Worm (Caenorhabditis elegans) whole organism, late embryonic: ENCODE measurements around the gene R08B4.3.
A peak's percentile ranks its signal among the peaks of the same experiment; 100 is the strongest.

Experiments
- F13H6.1 ChIP-seq: sonication (generic microtip); optimal IDR thresholded peaks from 2 replicates; lab custom pipeline; 2016; ENCODE audit warnings: missing genetic modification characterization, missing compliant biosample characterization
- K02D7.2 ChIP-seq: sonication (generic microtip); optimal IDR thresholded peaks from 2 replicates; lab custom pipeline; 2017; ENCODE audit warnings: mild to moderate bottlenecking, missing genetic modification characterization, missing compliant biosample characterization
- K09A11.1 ChIP-seq: sonication (generic microtip); optimal IDR thresholded peaks from 2 replicates; lab custom pipeline; 2017; ENCODE audit warnings: antibody characterized with exemption, mild to moderate bottlenecking, missing genetic modification characterization, missing compliant biosample characterization; ENCODE audit not compliant: insufficient read depth
- T23F11.4 ChIP-seq: fragments of 200-800 bp; sonication (Bioruptor generic); optimal IDR thresholded peaks from 2 replicates; lab custom pipeline; 2018; ENCODE audit warnings: mild to moderate bottlenecking, missing genetic modification characterization, missing compliant biosample characterization
- Y22D7AL.16 ChIP-seq: sonication (generic microtip); optimal IDR thresholded peaks from 2 replicates; lab custom pipeline; 2016; ENCODE audit warnings: missing genetic modification characterization, missing compliant biosample characterization
- ahr-1 ChIP-seq: sonication (generic microtip); optimal IDR thresholded peaks from 2 replicates; lab custom pipeline; 2016; ENCODE audit warnings: missing genetic modification characterization, missing compliant biosample characterization
- ceh-14 ChIP-seq: sonication (generic microtip); optimal IDR thresholded peaks from 2 replicates; lab custom pipeline; 2016; ENCODE audit warnings: missing genotype, missing genetic modification characterization, missing compliant biosample characterization
- ceh-19 ChIP-seq: fragments of 200-800 bp; sonication (Bioruptor generic); optimal IDR thresholded peaks from 2 replicates; lab custom pipeline; 2018; ENCODE audit warnings: mild to moderate bottlenecking, missing genetic modification characterization, missing compliant biosample characterization
- ceh-2 ChIP-seq: sonication (generic microtip); optimal IDR thresholded peaks from 2 replicates; lab custom pipeline; 2016; ENCODE audit warnings: missing genotype, missing genetic modification characterization, missing compliant biosample characterization
- ceh-24 ChIP-seq: sonication (generic microtip); optimal IDR thresholded peaks from 2 replicates; lab custom pipeline; 2016; ENCODE audit warnings: mild to moderate bottlenecking, missing genetic modification characterization, missing compliant biosample characterization
- ceh-30 ChIP-seq: fragments of 150-350 bp; optimal IDR thresholded peaks from 2 replicates; lab custom pipeline; 2014; ENCODE audit warnings: missing biosample characterization, missing genetic modification characterization
- ceh-45 ChIP-seq: fragments of 200-800 bp; sonication (Bioruptor generic); IDR thresholded peaks from 2 replicates; pipeline ENCODE4 v1.3.6; 2022; ENCODE audit warnings: missing genetic modification reagents, missing genetic modification characterization, missing compliant biosample characterization
- ceh-48 ChIP-seq: sonication (generic microtip); optimal IDR thresholded peaks from 2 replicates; lab custom pipeline; 2016; ENCODE audit warnings: missing genetic modification characterization, inconsistent platforms, missing compliant biosample characterization
- ceh-6 ChIP-seq: fragments of 200-800 bp; sonication (Bioruptor generic); optimal IDR thresholded peaks from 2 replicates; lab custom pipeline; 2018; ENCODE audit warnings: mild to moderate bottlenecking, missing genetic modification characterization, missing compliant biosample characterization
- ceh-9 ChIP-seq: sonication (generic microtip); optimal IDR thresholded peaks from 2 replicates; lab custom pipeline; 2016; ENCODE audit warnings: mild to moderate bottlenecking, missing genetic modification characterization, inconsistent platforms, missing compliant biosample characterization
- dve-1 ChIP-seq: sonication (generic microtip); optimal IDR thresholded peaks from 2 replicates; lab custom pipeline; 2017; ENCODE audit warnings: antibody characterized with exemption, mild to moderate bottlenecking, missing genetic modification characterization, missing compliant biosample characterization
- ets-4 ChIP-seq: sonication (generic microtip); optimal IDR thresholded peaks from 2 replicates; lab custom pipeline; 2016; ENCODE audit warnings: missing genetic modification characterization, missing compliant biosample characterization
- eyg-1 ChIP-seq: sonication (generic microtip); optimal IDR thresholded peaks from 2 replicates; lab custom pipeline; 2016; ENCODE audit warnings: missing genotype, missing genetic modification characterization, missing compliant biosample characterization
- fax-1 ChIP-seq: sonication (generic microtip); optimal IDR thresholded peaks from 2 replicates; lab custom pipeline; 2016; ENCODE audit warnings: missing genotype, missing genetic modification characterization, missing compliant biosample characterization
- fkh-6 ChIP-seq: sonication (generic microtip); optimal IDR thresholded peaks from 2 replicates; lab custom pipeline; 2016; ENCODE audit warnings: missing genetic modification characterization, missing compliant biosample characterization
- gmeb-2 ChIP-seq: sonication (generic microtip); optimal IDR thresholded peaks from 2 replicates; lab custom pipeline; 2016; ENCODE audit warnings: missing genetic modification characterization, inconsistent platforms, missing compliant biosample characterization
- hlh-15 ChIP-seq: sonication (generic microtip); optimal IDR thresholded peaks from 2 replicates; lab custom pipeline; 2016; ENCODE audit warnings: missing genetic modification characterization, missing compliant biosample characterization
- hlh-30 ChIP-seq: sonication (generic microtip); optimal IDR thresholded peaks from 2 replicates; lab custom pipeline; 2017; ENCODE audit warnings: antibody characterized with exemption, missing genetic modification characterization, missing compliant biosample characterization; ENCODE audit not compliant: insufficient read depth
- hlh-8 ChIP-seq: sonication (generic microtip); optimal IDR thresholded peaks from 2 replicates; lab custom pipeline; 2016; ENCODE audit warnings: missing genotype, missing genetic modification characterization, missing compliant biosample characterization
- lin-11 ChIP-seq: fragments of 200-800 bp; sonication (Bioruptor generic); optimal IDR thresholded peaks from 2 replicates; lab custom pipeline; 2018; ENCODE audit warnings: mild to moderate bottlenecking, missing genetic modification characterization, missing compliant biosample characterization
- madf-2 ChIP-seq: sonication (generic microtip); optimal IDR thresholded peaks from 2 replicates; lab custom pipeline; 2017; ENCODE audit warnings: missing genetic modification characterization, missing compliant biosample characterization
- mec-3 ChIP-seq: sonication (generic microtip); optimal IDR thresholded peaks from 2 replicates; lab custom pipeline; 2016; ENCODE audit warnings: borderline replicate concordance, missing genetic modification characterization, missing compliant biosample characterization
- nfya-1 ChIP-seq: sonication (generic microtip); optimal IDR thresholded peaks from 2 replicates; lab custom pipeline; 2017; ENCODE audit warnings: missing genetic modification characterization, mild to moderate bottlenecking, missing compliant biosample characterization, antibody characterized with exemption, moderate library complexity
- nhr-11 ChIP-seq: fragments of 150-350 bp; optimal IDR thresholded peaks from 2 replicates; lab custom pipeline; 2014; ENCODE audit warnings: missing biosample characterization, missing genetic modification characterization
- nhr-232 ChIP-seq: sonication (generic microtip); optimal IDR thresholded peaks from 2 replicates; lab custom pipeline; 2016; ENCODE audit warnings: missing genetic modification characterization, missing compliant biosample characterization
- npax-4 ChIP-seq: sonication (generic microtip); optimal IDR thresholded peaks from 2 replicates; lab custom pipeline; 2016; ENCODE audit warnings: missing genetic modification characterization, missing compliant biosample characterization
- odd-2 ChIP-seq: sonication (generic microtip); optimal IDR thresholded peaks from 2 replicates; lab custom pipeline; 2017; ENCODE audit warnings: antibody characterized with exemption, mild to moderate bottlenecking, missing genetic modification characterization, missing compliant biosample characterization
- pag-3 ChIP-seq: sonication (generic microtip); optimal IDR thresholded peaks from 2 replicates; lab custom pipeline; 2016; ENCODE audit warnings: missing compliant biosample characterization, missing genetic modification characterization, borderline replicate concordance
- pat-9 ChIP-seq: fragments of 200-800 bp; sonication (Bioruptor generic); optimal IDR thresholded peaks from 2 replicates; lab custom pipeline; 2018; ENCODE audit warnings: mild to moderate bottlenecking, missing genetic modification characterization, moderate library complexity, missing compliant biosample characterization
- pax-1 ChIP-seq: fragments of 150-350 bp; optimal IDR thresholded peaks from 2 replicates; lab custom pipeline; 2014; ENCODE audit warnings: missing biosample characterization, missing genetic modification characterization
- pha-2 ChIP-seq: sonication (generic microtip); optimal IDR thresholded peaks from 2 replicates; lab custom pipeline; 2017; ENCODE audit warnings: mild to moderate bottlenecking, missing genetic modification characterization, missing compliant biosample characterization
- pha-4 ChIP-seq: fragments of 150-350 bp; optimal IDR thresholded peaks from 2 replicates; lab custom pipeline; 2018; ENCODE audit warnings: missing biosample characterization, missing genetic modification reagents, missing genetic modification characterization
- pqm-1 ChIP-seq: sonication (generic microtip); optimal IDR thresholded peaks from 2 replicates; lab custom pipeline; 2016; ENCODE audit warnings: missing genetic modification characterization, missing compliant biosample characterization
- pros-1 ChIP-seq: fragments of 150-350 bp; optimal IDR thresholded peaks from 2 replicates; lab custom pipeline; 2014; ENCODE audit warnings: missing biosample characterization, missing genetic modification reagents, missing genetic modification characterization
- rnt-1 ChIP-seq: sonication (generic microtip); optimal IDR thresholded peaks from 2 replicates; lab custom pipeline; 2016; ENCODE audit warnings: missing genetic modification characterization, missing compliant biosample characterization
- sdc-2 ChIP-seq: sonication (generic microtip); optimal IDR thresholded peaks from 2 replicates; lab custom pipeline; 2016; ENCODE audit warnings: missing genotype, missing genetic modification characterization, missing compliant biosample characterization
- tbx-2 ChIP-seq: sonication (generic microtip); optimal IDR thresholded peaks from 2 replicates; lab custom pipeline; 2016; ENCODE audit warnings: missing genetic modification characterization, missing compliant biosample characterization
- tbx-7 ChIP-seq: sonication (generic microtip); optimal IDR thresholded peaks from 2 replicates; lab custom pipeline; 2016; ENCODE audit warnings: missing genotype, missing genetic modification characterization, missing compliant biosample characterization
- ttx-3 ChIP-seq: sonication (generic microtip); optimal IDR thresholded peaks from 2 replicates; lab custom pipeline; 2016; ENCODE audit warnings: missing genetic modification reagents, missing genetic modification characterization, missing compliant biosample characterization
- unc-55 ChIP-seq: sonication (generic microtip); optimal IDR thresholded peaks from 2 replicates; lab custom pipeline; 2017; ENCODE audit warnings: missing biosample characterization, missing genetic modification reagents, missing genetic modification characterization
- unc-86 ChIP-seq: sonication (generic microtip); optimal IDR thresholded peaks from 2 replicates; lab custom pipeline; 2016; ENCODE audit warnings: missing genetic modification characterization, missing compliant biosample characterization
- zip-5 ChIP-seq: sonication (generic microtip); optimal IDR thresholded peaks from 2 replicates; lab custom pipeline; 2016; ENCODE audit warnings: missing genetic modification characterization, missing compliant biosample characterization
- ztf-16 ChIP-seq: sonication (generic microtip); optimal IDR thresholded peaks from 2 replicates; lab custom pipeline; 2017; ENCODE audit warnings: missing genetic modification characterization, missing compliant biosample characterization

Gene R08B4.3

DNA sequence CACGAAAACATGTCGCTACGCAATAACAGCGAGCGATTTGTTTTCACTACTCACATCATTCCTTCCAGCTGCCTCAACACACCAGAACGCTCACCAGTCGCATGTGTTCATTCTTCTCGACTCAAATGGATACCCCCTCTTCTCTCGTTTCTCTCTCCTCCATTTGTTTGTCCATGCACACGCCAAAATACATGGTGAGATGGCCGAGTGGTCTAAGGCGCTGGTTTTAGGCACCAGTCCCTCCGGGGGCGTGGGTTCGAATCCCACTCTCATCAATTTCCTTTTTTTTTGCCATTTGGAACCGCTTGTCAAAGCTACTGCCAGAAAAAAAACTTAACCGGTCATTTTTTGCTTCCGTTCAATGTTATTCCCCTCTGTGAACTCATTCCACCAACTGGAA, 25.3 kb downstream of the R08B4.3 start (continued):
- TF ChIP-seq lin-11 = peak; percentile 53
- TF ChIP-seq ahr-1 = peak; percentile 29
- peak; percentile 19 for TF ChIP-seq Y22D7AL.16 (tag; lab: Kevin White, UChicago)
- TF ChIP-seq ceh-30 (tag; lab: Kevin White, UChicago) = no peak
- no peak for TF ChIP-seq odd-2 (tag; lab: Kevin White, UChicago)
- TF ChIP-seq hlh-8 (tag; lab: Kevin White, UChicago) = peak; percentile 62
- TF ChIP-seq K02D7.2 (tag; lab: Kevin White, UChicago) = peak; percentile 35
- TF ChIP-seq ceh-6 = peak; percentile 77
- peak; percentile 63; the same call in 1 of the 2 replicates for TF ChIP-seq ceh-45 (GFP tag; lab: Robert Waterston, UW)
- TF ChIP-seq ttx-3 (tag; lab: Kevin White, UChicago) = peak; percentile 73
- no peak for TF ChIP-seq gmeb-2 (tag; lab: Kevin White, UChicago)
- TF ChIP-seq T23F11.4 = peak; percentile 39
- peak; percentile 71 for TF ChIP-seq pat-9 (tag; lab: Kevin White, UChicago)
- TF ChIP-seq hlh-30 (tag; lab: Kevin White, UChicago) = peak; percentile 20
- TF ChIP-seq eyg-1 (tag; lab: Kevin White, UChicago) = peak; percentile 66
- TF ChIP-seq dve-1 (tag; lab: Kevin White, UChicago) = peak; percentile 65

DNA sequence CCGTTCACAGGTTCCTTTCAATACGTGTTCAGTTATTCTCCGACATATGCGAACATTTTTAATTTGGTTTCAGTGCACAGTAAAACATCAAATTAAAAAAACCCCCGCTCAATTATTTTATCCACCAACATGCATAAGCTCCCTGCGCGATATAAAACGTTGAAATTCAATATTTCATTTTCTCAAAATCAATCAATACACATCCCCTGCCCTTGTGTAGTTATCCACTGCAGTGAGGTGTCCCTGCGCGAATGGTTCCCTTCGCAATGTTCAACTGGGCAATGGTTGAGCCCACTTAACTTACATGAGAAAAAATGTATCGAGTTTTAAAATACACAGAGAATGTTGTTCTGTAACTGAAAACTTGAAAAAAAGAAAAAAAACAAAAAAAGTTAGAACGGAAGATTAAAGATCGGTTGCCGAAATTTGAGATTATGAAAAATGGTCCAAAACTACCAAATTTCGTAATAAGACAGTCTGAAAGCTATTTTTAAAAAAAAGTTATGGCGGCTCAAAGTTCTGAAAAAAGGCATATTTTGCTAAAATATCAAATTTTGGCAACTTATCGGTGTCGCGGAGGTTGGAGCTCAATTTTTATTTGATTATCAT, 26.7 kb downstream of the R08B4.3 start:
- peak; percentile 54 for TF ChIP-seq pat-9 (tag; lab: Kevin White, UChicago)
- TF ChIP-seq tbx-2 = peak; percentile 97
- TF ChIP-seq ttx-3 (tag; lab: Kevin White, UChicago) = peak; percentile 76
- peak; percentile 93 for TF ChIP-seq ceh-14 (tag; lab: Kevin White, UChicago)
- TF ChIP-seq ceh-6 = peak; percentile 66
- TF ChIP-seq ets-4 (tag; lab: Kevin White, UChicago) = peak; percentile 74
- TF ChIP-seq npax-4 = peak; percentile 15
- peak; percentile 95 for TF ChIP-seq ztf-16 (tag; lab: Kevin White, UChicago)
- TF ChIP-seq pros-1 (tag; lab: Kevin White, UChicago) = peak; percentile 98
- TF ChIP-seq ceh-9 (tag; lab: Kevin White, UChicago) = no peak
- TF ChIP-seq nhr-11 (tag; lab: Kevin White, UChicago) = peak; percentile 95
- TF ChIP-seq pax-1 (tag; lab: Kevin White, UChicago) = peak; percentile 96
- TF ChIP-seq K02D7.2 (tag; lab: Kevin White, UChicago) = peak; percentile 63
- peak; percentile 26 for TF ChIP-seq ahr-1
- TF ChIP-seq F13H6.1 = peak; percentile 88
- TF ChIP-seq madf-2 (tag; lab: Kevin White, UChicago) = peak; percentile 88
- TF ChIP-seq ceh-19 = peak; percentile 82
- peak; percentile 100 for TF ChIP-seq ceh-48 (tag; lab: Kevin White, UChicago)
- peak; percentile 67 for TF ChIP-seq pha-4 (tag; lab: Kevin White, UChicago)
- TF ChIP-seq rnt-1 (tag; lab: Kevin White, UChicago) = peak; percentile 99
- TF ChIP-seq unc-55 = peak; percentile 96
- peak; percentile 99 for TF ChIP-seq nfya-1
- TF ChIP-seq pqm-1 = peak; percentile 97
- peak; percentile 57 for TF ChIP-seq hlh-30 (tag; lab: Kevin White, UChicago)
- TF ChIP-seq pag-3 (tag; lab: Kevin White, UChicago) = peak; percentile 39
- TF ChIP-seq ceh-24 = no peak
- TF ChIP-seq T23F11.4 = peak; percentile 43
- TF ChIP-seq nhr-232 = peak; percentile 38
- peak; percentile 36 for TF ChIP-seq zip-5 (tag; lab: Kevin White, UChicago)
- peak; percentile 100 for TF ChIP-seq sdc-2 (tag; lab: Kevin White, UChicago)
- TF ChIP-seq unc-86 = peak; percentile 95
- peak; percentile 89 for TF ChIP-seq hlh-15 (tag; lab: Kevin White, UChicago)
- TF ChIP-seq fkh-6 (tag; lab: Kevin White, UChicago) = peak; percentile 66
- peak; percentile 84 for TF ChIP-seq K09A11.1 (tag; lab: Kevin White, UChicago)
- TF ChIP-seq tbx-7 (tag; lab: Kevin White, UChicago) = peak; percentile 78
- peak; percentile 48 for TF ChIP-seq hlh-8 (tag; lab: Kevin White, UChicago)
- peak; percentile 98 for TF ChIP-seq ceh-30 (tag; lab: Kevin White, UChicago)
- no peak for TF ChIP-seq mec-3 (tag; lab: Kevin White, UChicago)
- peak; percentile 51 for TF ChIP-seq fax-1 (tag; lab: Kevin White, UChicago)
- peak; percentile 69; the same call in 1 of the 2 replicates for TF ChIP-seq ceh-45 (GFP tag; lab: Robert Waterston, UW)
- peak; percentile 81 for TF ChIP-seq ceh-2 (tag; lab: Kevin White, UChicago)
- TF ChIP-seq pha-2 (tag; lab: Kevin White, UChicago) = no peak
